Fruit fly (Drosophila melanogaster) whole organism, embryonic: Measurements from ENCODE around the gene CG13829.
A peak's percentile ranks its signal among the peaks of the same experiment; 100 is the strongest.

ENCODE experiments used
- Adf1 ChIP-seq: fragments of 200-800 bp; sonication (Bioruptor generic); IDR thresholded peaks from 2 replicates; pipeline ENCODE4 v1.3.6; 2022; ENCODE audit warnings: missing biosample characterization, missing genetic modification characterization
- Awh ChIP-seq: fragments of 200-800 bp; sonication (Bioruptor generic); IDR thresholded peaks from 2 replicates; pipeline ENCODE4, ENCODE4 v1.3.6; 2022; ENCODE audit warnings: missing biosample characterization, missing genetic modification characterization
- CG10462 ChIP-seq: fragments of 200-800 bp; sonication (Bioruptor generic); optimal IDR thresholded peaks from 2 replicates; lab custom pipeline; 2016; ENCODE audit warnings: missing biosample characterization, missing genetic modification characterization
- CG1233 ChIP-seq: fragments of 200-800 bp; sonication (Bioruptor generic); optimal IDR thresholded peaks from 4 replicates; lab custom pipeline; 2018; ENCODE audit warnings: missing biosample characterization, mild to moderate bottlenecking, missing genetic modification characterization
- CG13624 ChIP-seq: fragments of 200-800 bp; sonication (Bioruptor generic); optimal IDR thresholded peaks from 2 replicates; lab custom pipeline; 2016; ENCODE audit warnings: missing biosample characterization, missing genetic modification characterization
- CG17186 ChIP-seq: fragments of 200-800 bp; sonication (Bioruptor generic); optimal IDR thresholded peaks from 3 replicates; lab custom pipeline; 2017; ENCODE audit warnings: missing biosample characterization, missing genetic modification reagents, missing genetic modification characterization
- CG18619 ChIP-seq: fragments of 200-800 bp; sonication (Bioruptor generic); optimal IDR thresholded peaks from 3 replicates; lab custom pipeline; 2017; ENCODE audit warnings: missing biosample characterization, mild to moderate bottlenecking, missing genetic modification characterization
- CG2712 ChIP-seq: fragments of 200-800 bp; optimal IDR thresholded peaks from 3 replicates; lab custom pipeline; 2019; ENCODE audit warnings: missing biosample characterization, mild to moderate bottlenecking, missing genetic modification characterization, moderate library complexity
- CG2889 ChIP-seq: fragments of 200-800 bp; sonication (Bioruptor generic); IDR thresholded peaks from 3 replicates; pipeline ENCODE4 v1.3.6; 2022; ENCODE audit warnings: missing biosample characterization, missing genetic modification characterization
- CG34422 ChIP-seq: fragments of 200-800 bp; sonication (Bioruptor generic); IDR thresholded peaks from 3 replicates; pipeline ENCODE4 v1.3.6; 2022; ENCODE audit warnings: missing biosample characterization, missing genetic modification characterization
- CG4730 ChIP-seq: fragments of 200-800 bp; sonication (Bioruptor generic); IDR thresholded peaks from 2 replicates; pipeline ENCODE4 v1.3.6; 2022; ENCODE audit warnings: missing biosample characterization, missing genetic modification characterization
- CG6254 ChIP-seq: fragments of 200-800 bp; sonication (Bioruptor generic); optimal IDR thresholded peaks from 3 replicates; lab custom pipeline; 2017; ENCODE audit warnings: mild to moderate bottlenecking, missing biosample characterization, missing genetic modification reagents, missing genetic modification characterization
- CG6791 ChIP-seq: fragments of 200-800 bp; sonication (Bioruptor generic); IDR thresholded peaks from 3 replicates; pipeline ENCODE4 v1.3.6; 2022; ENCODE audit warnings: missing biosample characterization, missing genetic modification characterization; ENCODE audit not compliant: partially characterized antibody
- CG8478 ChIP-seq: fragments of >200 bp; optimal IDR thresholded peaks from 2 replicates; lab custom pipeline; 2018
- CG9437 ChIP-seq: fragments of 200-800 bp; sonication (Bioruptor generic); optimal IDR thresholded peaks from 2 replicates; lab custom pipeline; 2018; ENCODE audit warnings: missing biosample characterization, mild to moderate bottlenecking, missing genetic modification characterization
- Deaf1 ChIP-seq: fragments of 200-800 bp; optimal IDR thresholded peaks from 3 replicates; lab custom pipeline; 2019; ENCODE audit warnings: missing biosample characterization, mild to moderate bottlenecking, missing genetic modification characterization, moderate library complexity
- Drgx ChIP-seq: fragments of 200-800 bp; sonication (Bioruptor generic); IDR thresholded peaks from 2 replicates; pipeline ENCODE4 v1.3.6; 2022; ENCODE audit warnings: missing biosample characterization, missing genetic modification characterization
- E2f2 ChIP-seq: fragments of 200-800 bp; sonication (Bioruptor generic); IDR thresholded peaks from 2 replicates; pipeline ENCODE4 v1.3.6; 2022; ENCODE audit warnings: missing biosample characterization, missing genetic modification characterization
- Hey ChIP-seq: fragments of 200-800 bp; sonication (Bioruptor generic); optimal IDR thresholded peaks from 3 replicates; lab custom pipeline; 2018; ENCODE audit warnings: missing biosample characterization, mild to moderate bottlenecking, missing genetic modification characterization
- Hsf ChIP-seq: fragments of 200-800 bp; sonication (Bioruptor generic); optimal IDR thresholded peaks from 3 replicates; lab custom pipeline; 2016; ENCODE audit warnings: missing biosample characterization, missing genetic modification characterization
- MBD-R2 ChIP-seq: fragments of 200-800 bp; sonication (Bioruptor generic); IDR thresholded peaks from 2 replicates; pipeline ENCODE4 v1.3.6; 2022; ENCODE audit warnings: missing biosample characterization, missing genetic modification characterization
- MTF-1 ChIP-seq: fragments of 200-800 bp; sonication (Bioruptor generic); optimal IDR thresholded peaks from 2 replicates; lab custom pipeline; 2018; ENCODE audit warnings: missing biosample characterization, mild to moderate bottlenecking, missing genetic modification characterization, borderline replicate concordance
- Nf-YC ChIP-seq: fragments of 200-800 bp; optimal IDR thresholded peaks from 3 replicates; lab custom pipeline; 2019; ENCODE audit warnings: missing biosample characterization, mild to moderate bottlenecking, missing genetic modification characterization, moderate library complexity
- PHDP ChIP-seq: fragments of 200-800 bp; sonication (Bioruptor generic); optimal IDR thresholded peaks from 3 replicates; lab custom pipeline; 2018; ENCODE audit warnings: missing biosample characterization, mild to moderate bottlenecking, missing genetic modification characterization, moderate library complexity
- Side ChIP-seq: fragments of 200-800 bp; sonication (Bioruptor generic); optimal IDR thresholded peaks from 2 replicates; lab custom pipeline; 2016; ENCODE audit warnings: missing biosample characterization, missing genetic modification characterization
- Stat92E ChIP-seq, 3 experiments: fragments of >200 bp in 2 of 3; fragments of 200-800 bp in 1 of 3; sonication (Bioruptor generic) in 1 of 3; optimal IDR thresholded peaks; 2 replicates each; lab custom pipeline; 2017 to 2019; ENCODE audit warnings: missing biosample characterization in 3 of 3, missing genetic modification characterization in 3 of 3, mild to moderate bottlenecking in 1 of 3, moderate library complexity in 1 of 3
- Trl ChIP-seq, 3 experiments: fragments of >200 bp in 2 of 3; fragments of 200-800 bp in 1 of 3; sonication (Bioruptor generic) in 1 of 3; optimal IDR thresholded peaks; 2 replicates in 1 of 3; 3 replicates in 2 of 3; lab custom pipeline; 2016 to 2017; ENCODE audit warnings: missing biosample characterization in 1 of 3, missing genetic modification characterization in 1 of 3
- ab ChIP-seq: fragments of 200-800 bp; sonication (Bioruptor generic); optimal IDR thresholded peaks from 2 replicates; lab custom pipeline; 2016; ENCODE audit warnings: missing biosample characterization, missing genetic modification characterization
- cg ChIP-seq: fragments of 200-800 bp; sonication (Bioruptor generic); optimal IDR thresholded peaks from 3 replicates; lab custom pipeline; 2019; ENCODE audit warnings: missing biosample characterization, mild to moderate bottlenecking, missing genetic modification characterization, moderate library complexity
- chm ChIP-seq: fragments of 200-800 bp; sonication (Bioruptor generic); IDR thresholded peaks from 2 replicates; pipeline ENCODE4 v1.3.6; 2022; ENCODE audit warnings: missing biosample characterization, missing genetic modification characterization
- eve ChIP-seq, 2 experiments: fragments of >200 bp; optimal IDR thresholded peaks; 2 replicates each; lab custom pipeline; 2017; ENCODE audit warnings: missing biosample characterization in 2 of 2, missing genetic modification characterization in 2 of 2
- fd64A ChIP-seq: fragments of 200-800 bp; sonication (Bioruptor generic); optimal IDR thresholded peaks from 3 replicates; lab custom pipeline; 2018; ENCODE audit warnings: missing biosample characterization, mild to moderate bottlenecking, missing genetic modification characterization
- ftz-f1 ChIP-seq: fragments of 200-800 bp; sonication (Bioruptor generic); optimal IDR thresholded peaks from 2 replicates; lab custom pipeline; 2016; ENCODE audit warnings: missing biosample characterization, missing genetic modification characterization
- gsb-n ChIP-seq: fragments of 200-800 bp; sonication (Bioruptor generic); optimal IDR thresholded peaks from 3 replicates; lab custom pipeline; 2018; ENCODE audit warnings: missing biosample characterization, mild to moderate bottlenecking, missing genetic modification characterization
- hth ChIP-seq: fragments of >200 bp; optimal IDR thresholded peaks from 2 replicates; lab custom pipeline; 2017; ENCODE audit warnings: inconsistent platforms
- ind ChIP-seq: fragments of 200-800 bp; sonication (Bioruptor generic); optimal IDR thresholded peaks from 3 replicates; lab custom pipeline; 2016; ENCODE audit warnings: missing biosample characterization, missing genetic modification characterization
- klu ChIP-seq: fragments of 200-800 bp; sonication (Bioruptor generic); IDR thresholded peaks from 2 replicates; pipeline ENCODE4 v1.3.6; 2022; ENCODE audit warnings: missing biosample characterization, missing genetic modification characterization
- knrl ChIP-seq: fragments of 200-800 bp; sonication (Bioruptor generic); IDR thresholded peaks from 3 replicates; pipeline ENCODE4 v1.3.6; 2022; ENCODE audit warnings: missing biosample characterization, missing genetic modification characterization; ENCODE audit not compliant: partially characterized antibody
- lola ChIP-seq, 3 experiments: fragments of >200 bp in 2 of 3; fragments of 200-800 bp in 1 of 3; sonication (Bioruptor generic) in 1 of 3; optimal IDR thresholded peaks; 2 replicates each; lab custom pipeline; 2017 to 2019; ENCODE audit warnings: missing biosample characterization in 3 of 3, missing genetic modification characterization in 3 of 3, mild to moderate bottlenecking in 1 of 3, moderate library complexity in 1 of 3
- mld ChIP-seq: fragments of 200-800 bp; sonication (Bioruptor generic); IDR thresholded peaks from 3 replicates; pipeline ENCODE4 v1.3.6; 2022; ENCODE audit warnings: missing biosample characterization, missing genetic modification characterization; ENCODE audit not compliant: partially characterized antibody
- onecut ChIP-seq: fragments of 200-800 bp; sonication (Bioruptor generic); IDR thresholded peaks from 2 replicates; pipeline ENCODE4 v1.3.6; 2022; ENCODE audit warnings: missing biosample characterization, missing genetic modification characterization
- pros ChIP-seq: fragments of 200-800 bp; sonication (Bioruptor generic); optimal IDR thresholded peaks from 3 replicates; lab custom pipeline; 2019; ENCODE audit warnings: missing biosample characterization, mild to moderate bottlenecking, missing genetic modification characterization, moderate library complexity
- psq ChIP-seq: fragments of 200-800 bp; sonication (Bioruptor generic); optimal IDR thresholded peaks from 2 replicates; lab custom pipeline; 2017; ENCODE audit warnings: missing biosample characterization, missing genetic modification characterization
- pzg ChIP-seq: fragments of 200-800 bp; sonication (Bioruptor generic); optimal IDR thresholded peaks from 3 replicates; lab custom pipeline; 2018; ENCODE audit warnings: missing biosample characterization, mild to moderate bottlenecking, missing genetic modification characterization, moderate library complexity
- sens ChIP-seq: fragments of 200-800 bp; sonication (Bioruptor generic); peaks from one replicate; lab custom pipeline; 2016; ENCODE audit warnings: missing biosample characterization, missing genetic modification characterization
- seq ChIP-seq: fragments of 200-800 bp; sonication (Bioruptor generic); IDR thresholded peaks from 2 replicates; pipeline ENCODE4 v1.3.6; 2022; ENCODE audit warnings: missing biosample characterization, missing genetic modification characterization
- shn ChIP-seq: fragments of 200-800 bp; sonication (Bioruptor generic); optimal IDR thresholded peaks from 3 replicates; lab custom pipeline; 2016; ENCODE audit warnings: missing biosample characterization, missing genetic modification characterization
- tx ChIP-seq: fragments of 200-800 bp; sonication (Bioruptor generic); optimal IDR thresholded peaks from 2 replicates; lab custom pipeline; 2016; ENCODE audit warnings: missing biosample characterization, missing genetic modification characterization
- zen ChIP-seq: fragments of 200-800 bp; sonication (Bioruptor generic); optimal IDR thresholded peaks from 3 replicates; lab custom pipeline; 2018; ENCODE audit warnings: missing biosample characterization, mild to moderate bottlenecking, missing genetic modification characterization, moderate library complexity

Gene CG13829

DNA sequence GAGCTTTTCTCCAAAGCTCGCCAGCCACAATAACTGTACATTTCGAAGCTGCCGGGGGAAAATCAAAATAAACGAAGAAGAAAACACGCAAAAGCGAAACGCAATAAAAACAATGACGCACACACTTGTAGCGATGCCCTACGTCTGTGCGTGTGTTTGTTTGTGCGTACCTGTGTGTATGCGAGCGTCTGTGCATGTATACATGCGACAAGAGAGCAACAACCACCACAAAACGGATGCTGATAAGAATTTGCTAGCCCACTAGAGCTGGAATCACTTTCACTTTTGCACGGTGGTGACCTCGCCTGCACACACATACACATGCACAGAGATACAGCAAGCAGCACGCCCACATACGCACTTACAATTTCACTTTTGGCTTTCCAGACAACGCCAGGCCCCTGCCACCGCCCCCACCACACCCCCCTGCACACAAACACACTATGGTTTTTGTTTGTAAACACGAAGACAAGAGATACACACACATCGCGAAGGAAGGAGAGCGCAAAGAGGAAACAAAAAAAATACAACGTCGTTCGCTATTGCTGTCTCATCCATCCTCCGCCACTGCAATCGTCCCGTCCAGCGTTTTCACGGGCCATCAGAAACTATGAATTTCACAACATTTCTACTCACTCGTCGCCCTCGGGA, 4.1 kb downstream of the CG13829 start (continued):
- TF ChIP-seq shn (GFP tag; lab: Kevin White, UChicago), result no peak
- TF ChIP-seq ind (GFP tag; lab: Kevin White, UChicago), result no peak
- peak; percentile 98 for TF ChIP-seq psq (GFP tag; lab: Kevin White, UChicago)
- TF ChIP-seq ab (GFP tag; lab: Kevin White, UChicago), result no peak
- TF ChIP-seq sens (GFP tag; lab: Kevin White, UChicago), result peak; percentile 54
- no peak for TF ChIP-seq Drgx
- peak; percentile 63 for TF ChIP-seq pros
- peak; percentile 54 for TF ChIP-seq Hey (tag; lab: Kevin White, UChicago)
- peak; percentile 44; the same call in 1 of the 2 replicates for TF ChIP-seq chm (GFP tag; lab: Robert Waterston, UW)
- peak; percentile 21 for TF ChIP-seq Deaf1 (tag; lab: Kevin White, UChicago)
- peak; percentile 99 for TF ChIP-seq cg (GFP tag; lab: Kevin White, UChicago)
- no peak for TF ChIP-seq knrl (GFP tag; lab: Robert Waterston, UW)
- peak; percentile 32 for TF ChIP-seq Nf-YC
- TF ChIP-seq CG6254 (GFP tag; lab: Kevin White, UChicago), result no peak
- TF ChIP-seq CG2712 (tag; lab: Kevin White, UChicago), result peak; percentile 21
- TF ChIP-seq CG4730 (GFP tag; lab: Robert Waterston, UW), result no peak
- peak; percentile 42 for TF ChIP-seq ftz-f1 (GFP tag; lab: Kevin White, UChicago)
- TF ChIP-seq fd64A (GFP tag; lab: Kevin White, UChicago), result peak; percentile 44
- no peak for TF ChIP-seq Side (GFP tag; lab: Kevin White, UChicago)
- no peak for TF ChIP-seq eve (GFP tag; optimal IDR thresholded peaks at IDR 0.05; lab: Kevin White, UChicago)
- TF ChIP-seq mld, result no peak
- peak; percentile 32; the same call in 1 of the 3 replicates for TF ChIP-seq CG6791 (GFP tag; lab: Robert Waterston, UW)
- peak; percentile 40 for TF ChIP-seq CG1233 (GFP tag; lab: Kevin White, UChicago)
- TF ChIP-seq gsb-n, result peak; percentile 0
- peak; percentile 18 for TF ChIP-seq CG18619
- TF ChIP-seq CG10462 (GFP tag; lab: Kevin White, UChicago), result peak; percentile 4
- TF ChIP-seq lola (GFP tag; optimal IDR thresholded peaks at IDR 0.05; lab: Kevin White, UChicago), result peak in 1 of 3 experiments; percentile 66
- no peak for TF ChIP-seq CG2889 (GFP tag; lab: Robert Waterston, UW)
- no peak for TF ChIP-seq MTF-1
- peak; percentile 2 for TF ChIP-seq zen (tag; lab: Kevin White, UChicago)
- TF ChIP-seq CG13624 (GFP tag; lab: Kevin White, UChicago), result peak; percentile 97
- TF ChIP-seq PHDP (tag; lab: Kevin White, UChicago), result peak; percentile 2
- TF ChIP-seq CG34422, result peak; percentile 89
- peak; percentile 11 for TF ChIP-seq pzg (GFP tag; lab: Kevin White, UChicago)
- TF ChIP-seq MBD-R2, result 0 out of 2 replicates have a peak, but pooled peaks have one; percentile 12
- TF ChIP-seq Awh (GFP tag; lab: Robert Waterston, UW), result 0 out of 2 replicates have a peak, but pooled peaks have one; percentile 8
- no peak for TF ChIP-seq tx (GFP tag; lab: Kevin White, UChicago)
- peak; percentile 38; the same call in 1 of the 2 replicates for TF ChIP-seq Adf1 (GFP tag; lab: Robert Waterston, UW)
- peak; percentile 14; the same call in 1 of the 2 replicates for TF ChIP-seq E2f2 (GFP tag; lab: Robert Waterston, UW)
- TF ChIP-seq Hsf, result no peak
- peak; percentile 79 for TF ChIP-seq CG8478 (lab: Kevin White, UChicago)
- TF ChIP-seq onecut (GFP tag; lab: Robert Waterston, UW), result 0 out of 2 replicates have a peak, but pooled peaks have one; percentile 5
- no peak for TF ChIP-seq CG17186 (GFP tag; lab: Kevin White, UChicago)
- TF ChIP-seq klu (GFP tag; lab: Robert Waterston, UW), result no peak; the same call in 1 of the 2 replicates
- no peak for TF ChIP-seq hth (lab: Kevin White, UChicago)
- TF ChIP-seq CG9437, result peak; percentile 42
- peak in 1 of 2 experiments; percentile 16 for TF ChIP-seq Trl (optimal IDR thresholded peaks at IDR 0.05; lab: Kevin White, UChicago)
- TF ChIP-seq Trl (GFP tag; optimal IDR thresholded peaks at IDR 0.05; lab: Kevin White, UChicago), result no peak
- no peak for TF ChIP-seq Stat92E (GFP tag; optimal IDR thresholded peaks at IDR 0.05; lab: Kevin White, UChicago)
- TF ChIP-seq seq (GFP tag; lab: Robert Waterston, UW), result 0 out of 2 replicates have a peak, but pooled peaks have one; percentile 44
